Worm (Caenorhabditis elegans): Measurements from ENCODE around the gene F53F1.2.

F53F1.2 gene

DNA sequence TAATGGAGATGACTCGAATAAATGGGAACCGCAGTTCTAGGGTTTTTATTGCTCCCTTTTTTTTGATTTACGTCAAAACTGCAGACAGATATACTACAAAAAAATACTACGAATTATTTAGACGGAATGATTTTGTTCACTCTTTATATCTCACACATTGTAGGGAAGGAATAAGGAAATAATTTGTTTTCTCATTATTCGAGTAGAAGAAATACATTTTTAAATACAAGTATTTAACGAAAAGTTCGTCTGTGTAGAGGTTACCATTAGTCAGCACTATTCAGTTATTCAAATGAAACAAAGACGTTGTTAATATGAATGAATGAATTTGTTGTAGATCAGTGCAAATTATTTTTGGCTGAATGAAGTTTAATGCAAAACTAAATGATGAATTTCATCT, 20.1 kb downstream of the F53F1.2 start, which contains the start of gene srd-18:
Gene srd-18, minus strand, starts transcription at position 101 of the 400 bp plus-strand sequence.
- TF ChIP-seq nhr-85 (tag) (no peak), lsy-2 (tag; optimal IDR thresholded peaks at IDR 0.05) (no peak), pqm-1 (tag; optimal IDR thresholded peaks at IDR 0.05) (no peak), sox-4 (tag; optimal IDR thresholded peaks at IDR 0.05) (no peak), xbp-1 (tag; optimal IDR thresholded peaks at IDR 0.05) (no peak), nhr-19 (GFP tag; conservative IDR thresholded peaks at IDR 0.05) (no peak), zag-1 (tag; optimal IDR thresholded peaks at IDR 0.05) (no peak), lir-3 (tag; optimal IDR thresholded peaks at IDR 0.05; ENCODE audit: poor library complexity) (no peak), C16A3.4 (tag; optimal IDR thresholded peaks at IDR 0.05) (no peak)

- TF ChIP-seq F16B12.6 (tag; optimal IDR thresholded peaks at IDR 0.05) (no peak), hlh-4 (tag; optimal IDR thresholded peaks at IDR 0.05) (peak; percentile 52)
Measured at ce11 chrV:13427378-13427777, 20.8 kb downstream of the F53F1.2 start.

ce11 chrV:13428660-13429059, 22.0 kb downstream of the F53F1.2 start, which contains the start of gene srd-19:
srd-19 (minus strand) TSS chrV:13428760.
- TF ChIP-seq ets-5 (GFP tag; IDR thresholded peaks at IDR 0.05) (no peak), unc-30 (tag; optimal IDR thresholded peaks at IDR 0.05) (no peak), tlp-1 (tag; optimal IDR thresholded peaks at IDR 0.05) (no peak), aly-2 (tag; optimal IDR thresholded peaks at IDR 0.05) (no peak), ceh-82 (tag; optimal IDR thresholded peaks at IDR 0.05) (no peak), lin-13 (GFP tag; optimal IDR thresholded peaks at IDR 0.05) (no peak), hlh-4 (tag; optimal IDR thresholded peaks at IDR 0.05) (no peak), ama-1 (optimal IDR thresholded peaks at IDR 0.05) (no peak), ceh-8 (GFP tag; optimal IDR thresholded peaks at IDR 0.05) (no peak), ceh-90 (tag; optimal IDR thresholded peaks at IDR 0.05) (no peak), nhr-77 (tag; optimal IDR thresholded peaks at IDR 0.05) (no peak), tbx-2 (tag; optimal IDR thresholded peaks at IDR 0.05) (no peak), pax-3 (tag; optimal IDR thresholded peaks at IDR 0.05) (no peak), pag-3 (tag; optimal IDR thresholded peaks at IDR 0.05; ENCODE audit: borderline replicate concordance, insufficient read depth) (no peak), nhr-19 (GFP tag; conservative IDR thresholded peaks at IDR 0.05) (no peak), irx-1 (tag; optimal IDR thresholded peaks at IDR 0.05) (no peak), nhr-90 (tag; optimal IDR thresholded peaks at IDR 0.05; ENCODE audit: poor library complexity) (no peak)

- TF ChIP-seq mab-9 (GFP tag; IDR thresholded peaks at IDR 0.05) (no peak), mep-1 (tag; optimal IDR thresholded peaks at IDR 0.05) (no peak), elt-3 (tag; optimal IDR thresholded peaks at IDR 0.05) (no peak), pqm-1 (tag; optimal IDR thresholded peaks at IDR 0.05) (no peak), nhr-28 (tag; optimal IDR thresholded peaks at IDR 0.05) (no peak), efl-1 (optimal IDR thresholded peaks at IDR 0.05) (no peak), efl-1 (GFP tag; optimal IDR thresholded peaks at IDR 0.05 in 1 of 2) (no peak), lir-3 (tag; optimal IDR thresholded peaks at IDR 0.05; ENCODE audit: poor library complexity) (no peak), lin-14 (GFP tag; optimal IDR thresholded peaks at IDR 0.05) (no peak), efl-3 (GFP tag; optimal IDR thresholded peaks at IDR 0.05) (no peak), C16A3.4 (tag; optimal IDR thresholded peaks at IDR 0.05) (no peak)
Measured at ce11 chrV:13432364-13432763, 25.7 kb downstream of the F53F1.2 start, which contains the start of gene srd-17. srd-17 (minus strand) TSS chrV:13432714.

- TF ChIP-seq grh-1 (GFP tag; IDR thresholded peaks at IDR 0.05) (no peak), sup-37 (GFP tag; optimal IDR thresholded peaks at IDR 0.05) (no peak), dpl-1 (GFP tag; optimal IDR thresholded peaks at IDR 0.05) (peak; percentile 62 to 86 (median 81)), nhr-90 (tag; optimal IDR thresholded peaks at IDR 0.05; ENCODE audit: poor library complexity) (no peak), nhr-28 (tag; optimal IDR thresholded peaks at IDR 0.05) (no peak), egl-13 (tag; optimal IDR thresholded peaks at IDR 0.05) (no peak), lsy-2 (tag; optimal IDR thresholded peaks at IDR 0.05) (no peak), lin-35 (GFP tag; optimal IDR thresholded peaks at IDR 0.05) (peak; percentile 51 to 87), C16A3.4 (tag; optimal IDR thresholded peaks at IDR 0.05) (no peak), ces-1 (GFP tag; optimal IDR thresholded peaks at IDR 0.05) (no peak), blmp-1 (tag; optimal IDR thresholded peaks at IDR 0.05) (peak; percentile 4), efl-1 (optimal IDR thresholded peaks at IDR 0.05) (peak in 1 of 2 experiments; percentile 78), efl-1 (GFP tag; optimal IDR thresholded peaks at IDR 0.05 in 1 of 2) (peak; percentile 83 to 98), nhr-20 (tag; optimal IDR thresholded peaks at IDR 0.05) (no peak), irx-1 (tag; optimal IDR thresholded peaks at IDR 0.05) (no peak), ceh-82 (tag; optimal IDR thresholded peaks at IDR 0.05) (no peak)
Measured at ce11 chrV:13437473-13438074, 31.0 kb downstream of the F53F1.2 start, which contains the start of gene mes-4. mes-4 (minus strand) TSS chrV:13437545.

Measured in whole organism, L1 larva.